Worm (Caenorhabditis elegans) whole organism, L3 larva: Measurements from ENCODE around the gene psd-1.

Source experiments
- aly-2 ChIP-seq: fragments of 150-350 bp; optimal IDR thresholded peaks from 2 replicates; lab custom pipeline; 2014; ENCODE audit warnings: missing biosample characterization, missing genetic modification characterization
- ceh-16 ChIP-seq: sonication (generic microtip); optimal IDR thresholded peaks from 2 replicates; lab custom pipeline; 2017; ENCODE audit warnings: missing biosample characterization, missing genetic modification characterization
- ceh-9 ChIP-seq: sonication (generic microtip); optimal IDR thresholded peaks from 2 replicates; lab custom pipeline; 2018; ENCODE audit warnings: missing biosample characterization, missing genetic modification characterization
- skn-1 ChIP-seq: fragments of 150-350 bp; optimal IDR thresholded peaks from 2 replicates; lab custom pipeline; 2014; ENCODE audit warnings: missing biosample characterization, missing genetic modification characterization
- snpc-4 ChIP-seq: fragments of 150-350 bp; optimal IDR thresholded peaks from 2 replicates; lab custom pipeline; 2014; ENCODE audit warnings: missing biosample characterization, missing genetic modification characterization
- ztf-4 ChIP-seq: fragments of 150-350 bp; optimal IDR thresholded peaks from 2 replicates; lab custom pipeline; 2014; ENCODE audit warnings: missing biosample characterization, missing genetic modification characterization

DNA sequence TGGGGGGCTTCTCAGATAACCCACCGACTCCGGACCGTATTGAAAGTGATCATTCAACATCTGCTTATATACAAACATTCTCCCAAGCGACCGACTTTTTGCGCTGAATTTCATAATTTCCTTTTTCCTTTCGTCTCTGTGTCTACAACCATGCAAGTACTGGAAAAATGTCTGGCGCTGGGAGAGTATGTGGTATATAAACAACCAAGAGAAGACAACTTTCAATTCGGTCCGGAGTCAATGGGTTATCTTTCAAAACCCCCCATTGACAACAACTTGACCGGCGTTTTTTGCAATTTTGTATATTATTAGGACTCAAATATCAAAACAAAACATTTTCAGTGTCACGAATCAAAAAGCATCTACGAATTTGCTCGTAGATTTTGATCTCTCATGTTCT lies 3.3 kb upstream of the psd-1 start:
- TF ChIP-seq aly-2 (tag; lab: Kevin White, UChicago) (no peak), ceh-9 (tag; lab: Kevin White, UChicago) (no peak), ztf-4 (tag; lab: Kevin White, UChicago) (no peak), snpc-4 (tag; lab: Kevin White, UChicago) (peak; percentile 99), skn-1 (tag; lab: Kevin White, UChicago) (no peak), ceh-16 (tag; lab: Kevin White, UChicago) (no peak)
